Fruit fly (Drosophila melanogaster): ENCODE data around the gene CG33986.

Gene CG33986

DNA sequence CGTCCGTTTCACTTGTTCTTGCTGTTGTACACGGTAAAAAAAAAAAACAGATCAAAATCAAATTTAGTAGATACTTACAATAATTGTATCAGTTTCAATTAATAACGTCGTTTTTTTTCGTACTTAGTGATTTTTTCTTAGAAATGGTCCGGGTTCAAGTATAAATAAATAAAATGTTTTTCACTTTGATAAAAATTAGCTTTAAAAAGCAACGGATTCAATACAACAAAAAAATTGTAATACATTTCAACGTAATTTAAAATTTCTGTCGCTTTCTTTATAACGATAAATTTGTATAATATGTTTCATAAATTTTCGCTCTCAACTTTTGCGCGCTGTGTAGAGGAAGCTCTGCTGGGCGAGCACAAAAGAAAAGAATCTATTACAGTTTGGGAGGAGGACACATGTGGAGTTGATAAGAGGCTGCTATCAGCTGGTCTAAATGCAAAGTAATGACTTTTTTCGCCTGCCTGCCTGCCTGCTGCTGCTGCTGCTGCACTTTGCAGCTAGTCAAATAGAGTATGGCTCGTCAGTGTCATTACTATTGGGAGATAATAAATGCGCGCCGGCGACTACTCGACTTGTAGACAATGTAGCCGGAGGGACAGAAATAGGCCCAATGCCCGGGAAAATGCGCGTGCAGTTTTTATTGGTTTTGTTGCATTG lies 13.0 kb upstream of the CG33986 start (continued):
- TF ChIP-seq svp (GFP tag) (peak; percentile 88), Eip93F (GFP tag; optimal IDR thresholded peaks at IDR 0.05) (no peak), CG6276 (GFP tag; optimal IDR thresholded peaks at IDR 0.05) (peak; percentile 79), Hr39 (GFP tag; optimal IDR thresholded peaks at IDR 0.05) (peak; percentile 47), CG9139 (GFP tag; optimal IDR thresholded peaks at IDR 0.05) (no peak), CG3919 (GFP tag; optimal IDR thresholded peaks at IDR 0.05) (peak; percentile 45), CG8319 (GFP tag; optimal IDR thresholded peaks at IDR 0.05) (peak; percentile 21), fkh (GFP tag; optimal IDR thresholded peaks at IDR 0.05) (no peak), CG4318 (GFP tag; optimal IDR thresholded peaks at IDR 0.05) (peak; percentile 71), vri (GFP tag; optimal IDR thresholded peaks at IDR 0.05) (no peak), cyc (GFP tag; optimal IDR thresholded peaks at IDR 0.05) (peak; percentile 20), Eip75B (GFP tag; optimal IDR thresholded peaks at IDR 0.05) (peak; percentile 63), OdsH (GFP tag; optimal IDR thresholded peaks at IDR 0.05) (peak; percentile 73), CG1621 (tag; optimal IDR thresholded peaks at IDR 0.05) (no peak), CG32006 (GFP tag; optimal IDR thresholded peaks at IDR 0.05) (peak; percentile 90)

DNA sequence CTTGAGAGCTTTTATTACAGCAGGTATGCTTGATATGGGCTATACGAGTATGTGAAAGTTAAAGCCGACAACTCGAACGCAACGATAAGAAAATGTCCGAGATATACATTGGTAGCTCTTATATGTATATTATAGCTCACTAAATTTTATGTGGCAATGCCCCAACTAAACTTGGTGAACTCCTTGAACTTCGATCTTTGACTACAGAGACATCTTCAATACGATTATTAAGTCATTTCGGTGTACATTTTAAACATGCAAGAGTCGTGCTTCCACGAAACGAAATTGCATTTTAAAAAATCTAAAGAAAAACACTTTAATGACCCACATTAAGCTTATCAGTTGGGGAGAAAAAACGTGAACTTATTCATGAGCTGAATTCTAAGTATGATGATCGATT lies 11.5 kb upstream of the CG33986 start:
- TF ChIP-seq Sox15 (GFP tag; optimal IDR thresholded peaks at IDR 0.05), result no peak
- TF ChIP-seq CG3032 (tag; optimal IDR thresholded peaks at IDR 0.05), result no peak
- TF ChIP-seq Eip93F (GFP tag; optimal IDR thresholded peaks at IDR 0.05), result no peak
- peak; percentile 71 for TF ChIP-seq svp (GFP tag)
- no peak for TF ChIP-seq Smox (GFP tag; optimal IDR thresholded peaks at IDR 0.05)
- no peak for TF ChIP-seq Hr4 (GFP tag; optimal IDR thresholded peaks at IDR 0.05)
- no peak for TF ChIP-seq lz (GFP tag; optimal IDR thresholded peaks at IDR 0.05)
- no peak for TF ChIP-seq acj6 (GFP tag; optimal IDR thresholded peaks at IDR 0.05)

DNA sequence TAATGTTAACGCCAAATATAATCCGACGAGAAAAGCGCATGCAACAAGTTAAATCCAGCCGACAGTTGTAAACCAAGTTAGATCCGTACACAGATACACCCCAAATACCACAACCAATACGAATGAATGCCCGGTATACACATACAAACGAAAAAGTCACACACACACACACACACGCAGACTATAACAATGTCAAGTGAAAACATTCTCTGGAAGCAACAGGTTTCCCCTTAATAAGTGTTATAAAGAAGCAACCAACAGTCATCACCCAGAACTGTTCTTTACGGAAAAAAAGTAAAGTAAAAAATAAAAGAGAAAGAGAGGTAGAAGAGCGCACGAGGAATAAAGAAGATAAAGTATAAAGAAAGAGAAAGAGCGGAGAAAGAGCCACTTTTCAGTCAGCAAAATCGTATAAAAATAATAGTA lies 10.8 kb upstream of the CG33986 start:
- TF ChIP-seq CG3032 (tag; optimal IDR thresholded peaks at IDR 0.05) (no peak), CG16779 (tag; optimal IDR thresholded peaks at IDR 0.05) (no peak), svp (GFP tag) (no peak), CG6792 (GFP tag; optimal IDR thresholded peaks at IDR 0.05) (no peak), CG6163 (GFP tag; IDR thresholded peaks at IDR 0.05) (peak; percentile 7; the same call in 1 of the 3 replicates), Ets21C (GFP tag; optimal IDR thresholded peaks at IDR 0.05) (no peak), Smox (GFP tag; optimal IDR thresholded peaks at IDR 0.05) (no peak), eg (GFP tag; IDR thresholded peaks at IDR 0.05) (0 out of 3 replicates have a peak, but pooled peaks have one; percentile 8), CG15336 (GFP tag; IDR thresholded peaks at IDR 0.05) (no peak), CG32006 (GFP tag; optimal IDR thresholded peaks at IDR 0.05) (no peak), Eip78C (GFP tag) (peak; percentile 29), CG10631 (GFP tag; optimal IDR thresholded peaks at IDR 0.05) (no peak), Ets96B (tag; optimal IDR thresholded peaks at IDR 0.05) (no peak), Eip93F (GFP tag; optimal IDR thresholded peaks at IDR 0.05) (peak; percentile 23), CG11902 (GFP tag; optimal IDR thresholded peaks at IDR 0.05) (no peak), dsx (GFP tag; optimal IDR thresholded peaks at IDR 0.05; ENCODE audit: poor library complexity, severe bottlenecking) (peak; percentile 83), Blimp-1 (GFP tag; optimal IDR thresholded peaks at IDR 0.05) (peak; percentile 8), CG9139 (GFP tag; optimal IDR thresholded peaks at IDR 0.05) (no peak), CG10669 (GFP tag; optimal IDR thresholded peaks at IDR 0.05) (no peak), acj6 (GFP tag; optimal IDR thresholded peaks at IDR 0.05) (no peak), CG8119 (GFP tag; IDR thresholded peaks at IDR 0.05) (0 out of 3 replicates have a peak, but pooled peaks have one; percentile 18), fd85E (GFP tag; optimal IDR thresholded peaks at IDR 0.05) (no peak), CG31627 (GFP tag; optimal IDR thresholded peaks at IDR 0.05) (no peak), esn (GFP tag; optimal IDR thresholded peaks at IDR 0.05) (no peak), topi (GFP tag; optimal IDR thresholded peaks at IDR 0.05) (no peak), CG1621 (tag; optimal IDR thresholded peaks at IDR 0.05) (peak; percentile 3), Gug (GFP tag; IDR thresholded peaks at IDR 0.05) (no peak), ss (GFP tag; optimal IDR thresholded peaks at IDR 0.05) (peak in 1 of 2 experiments; percentile 49), CG6808 (GFP tag; optimal IDR thresholded peaks at IDR 0.05) (peak; percentile 25), Lpt (GFP tag; optimal IDR thresholded peaks at IDR 0.05) (no peak)

Measured in whole organism, prepupa.